Worm (Caenorhabditis elegans) whole organism, L1 larva: ENCODE measurements around the gene ZK177.11.

Experiments
- C04F5.9 ChIP-seq: sonication (generic microtip); optimal IDR thresholded peaks from 2 replicates; lab custom pipeline; 2016; ENCODE audit warnings: missing genetic modification characterization, missing compliant biosample characterization
- F16B12.6 ChIP-seq: fragments of 150-350 bp; optimal IDR thresholded peaks from 2 replicates; lab custom pipeline; 2014; ENCODE audit warnings: missing biosample characterization, missing genetic modification characterization
- alr-1 ChIP-seq: fragments of 200-800 bp; sonication (Bioruptor generic); optimal IDR thresholded peaks from 2 replicates; lab custom pipeline; 2018; ENCODE audit warnings: borderline replicate concordance, mild to moderate bottlenecking, missing genetic modification characterization, missing compliant biosample characterization
- ama-1 ChIP-seq: fragments of 150-350 bp; optimal IDR thresholded peaks from 2 replicates; lab custom pipeline; 2014
- ceh-88 ChIP-seq: fragments of 200-800 bp; sonication (Bioruptor generic); IDR thresholded peaks from 2 replicates; pipeline ENCODE4 v1.3.6; 2022; ENCODE audit warnings: missing genetic modification characterization, missing compliant biosample characterization
- ceh-90 ChIP-seq: sonication (generic microtip); optimal IDR thresholded peaks from 2 replicates; lab custom pipeline; 2016; ENCODE audit warnings: missing genetic modification characterization, missing compliant biosample characterization
- ces-1 ChIP-seq: fragments of 150-350 bp; optimal IDR thresholded peaks from 2 replicates; lab custom pipeline; 2014; ENCODE audit warnings: missing biosample characterization, missing genetic modification reagents, missing genetic modification characterization
- dpl-1 ChIP-seq, 3 experiments: fragments of 150-350 bp in 2 of 3; sonication (generic microtip) in 1 of 3; optimal IDR thresholded peaks; 2 replicates each; lab custom pipeline; 2014 to 2017; ENCODE audit warnings: missing biosample characterization in 3 of 3, missing genetic modification characterization in 3 of 3, missing genetic modification reagents in 3 of 3
- efl-3 ChIP-seq: fragments of 200-800 bp; sonication (Bioruptor generic); optimal IDR thresholded peaks from 2 replicates; lab custom pipeline; 2018; ENCODE audit warnings: mild to moderate bottlenecking, missing genetic modification characterization, missing compliant biosample characterization
- elt-2 ChIP-seq: sonication (generic microtip); optimal IDR thresholded peaks from 2 replicates; lab custom pipeline; 2016; ENCODE audit warnings: missing genetic modification characterization, mild to moderate bottlenecking, inconsistent platforms, missing compliant biosample characterization, missing genetic modification reagents
- fkh-10 ChIP-seq: sonication (generic microtip); optimal IDR thresholded peaks from 2 replicates; lab custom pipeline; 2017; ENCODE audit warnings: missing biosample characterization, missing genetic modification reagents, missing genetic modification characterization
- fkh-4 ChIP-seq: sonication (generic microtip); optimal IDR thresholded peaks from 2 replicates; lab custom pipeline; 2016; ENCODE audit warnings: missing compliant biosample characterization, missing genetic modification characterization, borderline replicate concordance
- fkh-8 ChIP-seq: sonication (generic microtip); optimal IDR thresholded peaks from 2 replicates; lab custom pipeline; 2016; ENCODE audit warnings: mild to moderate bottlenecking, missing genetic modification characterization, missing compliant biosample characterization
- fos-1 ChIP-seq: fragments of 150-350 bp; optimal IDR thresholded peaks from 2 replicates; lab custom pipeline; 2014; ENCODE audit warnings: missing biosample characterization, missing genetic modification characterization
- grh-1 ChIP-seq: fragments of 200-800 bp; sonication (Bioruptor generic); IDR thresholded peaks from 2 replicates; pipeline ENCODE4 v1.3.6; 2022; ENCODE audit warnings: missing genetic modification reagents, missing genetic modification characterization, missing compliant biosample characterization
- hlh-17 ChIP-seq: fragments of 200-800 bp; sonication (Bioruptor generic); optimal IDR thresholded peaks from 2 replicates; lab custom pipeline; 2018; ENCODE audit warnings: missing genetic modification characterization, mild to moderate bottlenecking, missing compliant biosample characterization, moderate library complexity, borderline replicate concordance
- hlh-4 ChIP-seq: sonication (generic microtip); optimal IDR thresholded peaks from 2 replicates; lab custom pipeline; 2016; ENCODE audit warnings: mild to moderate bottlenecking, missing genetic modification characterization, missing compliant biosample characterization
- hpl-2 ChIP-seq: fragments of 150-350 bp; optimal IDR thresholded peaks from 2 replicates; lab custom pipeline; 2014; ENCODE audit warnings: missing biosample characterization, missing genetic modification reagents, missing genetic modification characterization
- irx-1 ChIP-seq: sonication (generic microtip); optimal IDR thresholded peaks from 2 replicates; lab custom pipeline; 2016; ENCODE audit warnings: missing genetic modification characterization, missing compliant biosample characterization
- isw-1 ChIP-seq: fragments of 200-800 bp; sonication (Bioruptor generic); IDR thresholded peaks from 2 replicates; pipeline ENCODE4 v1.3.6; 2022; ENCODE audit warnings: missing genetic modification characterization, missing compliant biosample characterization
- lin-14 ChIP-seq: fragments of 200-800 bp; sonication (Bioruptor generic); optimal IDR thresholded peaks from 2 replicates; lab custom pipeline; 2018; ENCODE audit warnings: mild to moderate bottlenecking, missing genetic modification characterization, moderate library complexity, missing compliant biosample characterization
- lin-35 ChIP-seq, 2 experiments: fragments of 150-350 bp; optimal IDR thresholded peaks; 2 replicates each; lab custom pipeline; 2014; ENCODE audit warnings: missing biosample characterization in 2 of 2, missing genetic modification characterization in 2 of 2, missing genetic modification reagents in 2 of 2
- lsy-2 ChIP-seq, 2 experiments: fragments of 150-350 bp; optimal IDR thresholded peaks; 2 replicates each; lab custom pipeline; 2014; ENCODE audit warnings: missing biosample characterization in 2 of 2, missing genetic modification characterization in 2 of 2
- mdl-1 ChIP-seq, 2 experiments: fragments of 150-350 bp; optimal IDR thresholded peaks; 2 replicates each; lab custom pipeline; 2014 to 2017; ENCODE audit warnings: missing biosample characterization in 2 of 2, missing genetic modification characterization in 2 of 2, inconsistent platforms in 1 of 2
- mep-1 ChIP-seq: fragments of 150-350 bp; optimal IDR thresholded peaks from 2 replicates; lab custom pipeline; 2014; ENCODE audit warnings: missing biosample characterization, missing genetic modification characterization
- nhr-12 ChIP-seq: sonication (generic microtip); optimal IDR thresholded peaks from 2 replicates; lab custom pipeline; 2017; ENCODE audit warnings: missing biosample characterization, missing genetic modification characterization
- nhr-20 ChIP-seq: sonication (generic microtip); optimal IDR thresholded peaks from 2 replicates; lab custom pipeline; 2016; ENCODE audit warnings: mild to moderate bottlenecking, missing genetic modification characterization, missing compliant biosample characterization
- nhr-237 ChIP-seq: fragments of 150-350 bp; optimal IDR thresholded peaks from 2 replicates; lab custom pipeline; 2014; ENCODE audit warnings: missing biosample characterization, missing genetic modification characterization
- nhr-28 ChIP-seq: fragments of 150-350 bp; optimal IDR thresholded peaks from 2 replicates; lab custom pipeline; 2014; ENCODE audit warnings: missing biosample characterization, missing genetic modification characterization
- nhr-71 ChIP-seq: sonication (generic microtip); optimal IDR thresholded peaks from 2 replicates; lab custom pipeline; 2016; ENCODE audit warnings: mild to moderate bottlenecking, missing genetic modification characterization, moderate library complexity, missing compliant biosample characterization
- nhr-77 ChIP-seq: fragments of 150-350 bp; optimal IDR thresholded peaks from 2 replicates; lab custom pipeline; 2014; ENCODE audit warnings: missing biosample characterization, missing genetic modification characterization
- nhr-84 ChIP-seq: sonication (generic microtip); optimal IDR thresholded peaks from 2 replicates; lab custom pipeline; 2017; ENCODE audit warnings: missing biosample characterization, missing genetic modification characterization
- nhr-85 ChIP-seq: sonication (generic microtip); peaks from one replicate; lab custom pipeline; 2016; ENCODE audit warnings: missing genetic modification characterization, inconsistent platforms, missing compliant biosample characterization
- pag-3 ChIP-seq: sonication (generic microtip); optimal IDR thresholded peaks from 2 replicates; lab custom pipeline; 2017; ENCODE audit warnings: missing genetic modification characterization, mild to moderate bottlenecking, missing compliant biosample characterization, antibody characterized with exemption, borderline replicate concordance; ENCODE audit not compliant: insufficient read depth
- pax-3 ChIP-seq: fragments of 200-800 bp; sonication (Bioruptor generic); optimal IDR thresholded peaks from 2 replicates; lab custom pipeline; 2018; ENCODE audit warnings: mild to moderate bottlenecking, missing genetic modification characterization, moderate library complexity, missing compliant biosample characterization
- rnt-1 ChIP-seq: sonication (generic microtip); optimal IDR thresholded peaks from 2 replicates; lab custom pipeline; 2016; ENCODE audit warnings: mild to moderate bottlenecking, missing genetic modification characterization, moderate library complexity, missing compliant biosample characterization
- skn-1 ChIP-seq: fragments of 150-350 bp; optimal IDR thresholded peaks from 2 replicates; lab custom pipeline; 2014; ENCODE audit warnings: missing biosample characterization, missing genetic modification characterization
- snpc-4 ChIP-seq: fragments of 150-350 bp; optimal IDR thresholded peaks from 2 replicates; lab custom pipeline; 2014; ENCODE audit warnings: missing biosample characterization, missing genetic modification characterization
- snu-23 ChIP-seq: sonication (generic microtip); optimal IDR thresholded peaks from 2 replicates; lab custom pipeline; 2016; ENCODE audit warnings: missing genetic modification characterization, missing compliant biosample characterization
- sox-4 ChIP-seq: sonication (generic microtip); optimal IDR thresholded peaks from 2 replicates; lab custom pipeline; 2016; ENCODE audit warnings: missing genetic modification characterization, missing compliant biosample characterization
- sup-37 ChIP-seq: fragments of 200-800 bp; sonication (Bioruptor generic); optimal IDR thresholded peaks from 2 replicates; lab custom pipeline; 2018; ENCODE audit warnings: mild to moderate bottlenecking, missing genetic modification characterization, missing compliant biosample characterization
- swsn-7 ChIP-seq: sonication (generic microtip); optimal IDR thresholded peaks from 2 replicates; lab custom pipeline; 2016; ENCODE audit warnings: missing genetic modification characterization, missing compliant biosample characterization
- unc-130 ChIP-seq: fragments of 150-350 bp; optimal IDR thresholded peaks from 2 replicates; lab custom pipeline; 2017; ENCODE audit warnings: missing biosample characterization, missing genetic modification characterization, inconsistent platforms
- unc-30 ChIP-seq: sonication (generic microtip); optimal IDR thresholded peaks from 2 replicates; lab custom pipeline; 2017; ENCODE audit warnings: missing biosample characterization, missing genetic modification characterization
- unc-62 ChIP-seq: fragments of 150-350 bp; optimal IDR thresholded peaks from 2 replicates; lab custom pipeline; 2014; ENCODE audit warnings: missing biosample characterization, missing genetic modification reagents, missing genetic modification characterization
- unc-98 ChIP-seq: fragments of 200-800 bp; sonication (Bioruptor generic); IDR thresholded peaks from 2 replicates; pipeline ENCODE4 v1.3.6; 2022; ENCODE audit warnings: missing genetic modification characterization, missing compliant biosample characterization
- vab-15 ChIP-seq: sonication (generic microtip); optimal IDR thresholded peaks from 2 replicates; lab custom pipeline; 2017; ENCODE audit warnings: missing genotype, mild to moderate bottlenecking, missing genetic modification characterization, missing compliant biosample characterization
- xbp-1 ChIP-seq: sonication (generic microtip); optimal IDR thresholded peaks from 2 replicates; lab custom pipeline; 2016; ENCODE audit warnings: missing genetic modification characterization, missing compliant biosample characterization
- zag-1 ChIP-seq: fragments of 150-350 bp; optimal IDR thresholded peaks from 2 replicates; lab custom pipeline; 2014; ENCODE audit warnings: missing biosample characterization, missing genetic modification characterization
- zip-4 ChIP-seq: fragments of 200-800 bp; sonication (Bioruptor generic); optimal IDR thresholded peaks from 2 replicates; lab custom pipeline; 2018; ENCODE audit warnings: mild to moderate bottlenecking, missing genetic modification characterization, moderate library complexity, missing compliant biosample characterization
- ztf-4 ChIP-seq: fragments of 150-350 bp; optimal IDR thresholded peaks from 2 replicates; lab custom pipeline; 2014; ENCODE audit warnings: missing biosample characterization, missing genetic modification characterization

Gene ZK177.11

ce11 chrII:5511417-5512353 is 11.1 kb upstream of the ZK177.11 start:
- TF ChIP-seq xbp-1 (tag; lab: Kevin White, UChicago) = peak; percentile 1
- TF ChIP-seq F16B12.6 = no peak
- TF ChIP-seq unc-62 (GFP tag; lab: Kevin White, UChicago) = no peak
- no peak for TF ChIP-seq pag-3 (tag; lab: Kevin White, UChicago)
- no peak for TF ChIP-seq pax-3 (tag; lab: Kevin White, UChicago)
- TF ChIP-seq sox-4 (tag; lab: Kevin White, UChicago) = no peak
- peak; percentile 71 for TF ChIP-seq irx-1 (tag; lab: Kevin White, UChicago)
- peak; percentile 17 for TF ChIP-seq swsn-7 (tag; lab: Kevin White, UChicago)
- TF ChIP-seq grh-1 (GFP tag; lab: Robert Waterston, UW) = no peak
- no peak for TF ChIP-seq fos-1
- no peak for TF ChIP-seq nhr-77 (tag; lab: Kevin White, UChicago)
- TF ChIP-seq nhr-28 (tag; lab: Kevin White, UChicago) = no peak
- TF ChIP-seq C04F5.9 (tag; lab: Kevin White, UChicago) = peak; percentile 40
- TF ChIP-seq hlh-17 (GFP tag; lab: Kevin White, UChicago) = no peak
- TF ChIP-seq isw-1 (GFP tag; lab: Robert Waterston, UW) = peak; percentile 8; the same call in 1 of the 2 replicates
- TF ChIP-seq ceh-90 (tag; lab: Kevin White, UChicago) = peak; percentile 82
- TF ChIP-seq ama-1 = no peak
- peak in 1 of 2 experiments; percentile 48 for TF ChIP-seq lsy-2 (tag; optimal IDR thresholded peaks at IDR 0.05; lab: Kevin White, UChicago)
- TF ChIP-seq ceh-88 (GFP tag; lab: Robert Waterston, UW) = peak; percentile 37; the same call in 1 of the 2 replicates
- TF ChIP-seq nhr-20 (tag; lab: Kevin White, UChicago) = no peak
- TF ChIP-seq dpl-1 (GFP tag; optimal IDR thresholded peaks at IDR 0.05; lab: Kevin White, UChicago) = peak in 1 of 3 experiments; percentile 39
- peak; percentile 15 for TF ChIP-seq mep-1 (tag; lab: Kevin White, UChicago)
- TF ChIP-seq hlh-4 (tag; lab: Kevin White, UChicago) = no peak
- no peak for TF ChIP-seq skn-1 (tag; lab: Kevin White, UChicago)
- no peak for TF ChIP-seq hpl-2 (GFP tag; lab: Kevin White, UChicago)
- TF ChIP-seq snpc-4 (tag; lab: Kevin White, UChicago) = no peak
- TF ChIP-seq snu-23 (GFP tag; lab: Kevin White, UChicago) = peak; percentile 17
- no peak for TF ChIP-seq sup-37 (GFP tag; lab: Kevin White, UChicago)
- TF ChIP-seq nhr-12 (tag; lab: Kevin White, UChicago) = no peak
- TF ChIP-seq unc-30 (tag; lab: Kevin White, UChicago) = no peak
- TF ChIP-seq fkh-8 (tag; lab: Kevin White, UChicago) = peak; percentile 39
- peak; percentile 78 for TF ChIP-seq nhr-85 (tag; lab: Kevin White, UChicago)
- no peak for TF ChIP-seq unc-130 (tag; lab: Kevin White, UChicago)
- TF ChIP-seq ces-1 = no peak
- no peak for TF ChIP-seq nhr-237 (tag; lab: Kevin White, UChicago)
- TF ChIP-seq nhr-71 (tag; lab: Kevin White, UChicago) = peak; percentile 58
- TF ChIP-seq mdl-1 (tag; optimal IDR thresholded peaks at IDR 0.05; lab: Kevin White, UChicago) = no peak
- TF ChIP-seq lin-14 = peak; percentile 71
- no peak for TF ChIP-seq efl-3 (GFP tag; lab: Kevin White, UChicago)
- TF ChIP-seq unc-98 = peak; percentile 61
- TF ChIP-seq vab-15 (tag; lab: Kevin White, UChicago) = no peak
- no peak for TF ChIP-seq alr-1 (tag; lab: Kevin White, UChicago)
- no peak for TF ChIP-seq zag-1
- TF ChIP-seq elt-2 (tag; lab: Kevin White, UChicago) = peak; percentile 15
- TF ChIP-seq nhr-84 (tag; lab: Kevin White, UChicago) = no peak
- peak in 1 of 2 experiments; percentile 24 for TF ChIP-seq lin-35 (GFP tag; optimal IDR thresholded peaks at IDR 0.05; lab: Kevin White, UChicago)
- peak; percentile 53 for TF ChIP-seq fkh-4 (tag; lab: Kevin White, UChicago)
- TF ChIP-seq rnt-1 (tag; lab: Kevin White, UChicago) = peak; percentile 59
- TF ChIP-seq fkh-10 = no peak
- no peak for TF ChIP-seq ztf-4
- no peak for TF ChIP-seq zip-4 (GFP tag; lab: Kevin White, UChicago)
